Fruit fly (Drosophila melanogaster): ENCODE data around the gene CG14006.

CG14006 gene

DNA sequence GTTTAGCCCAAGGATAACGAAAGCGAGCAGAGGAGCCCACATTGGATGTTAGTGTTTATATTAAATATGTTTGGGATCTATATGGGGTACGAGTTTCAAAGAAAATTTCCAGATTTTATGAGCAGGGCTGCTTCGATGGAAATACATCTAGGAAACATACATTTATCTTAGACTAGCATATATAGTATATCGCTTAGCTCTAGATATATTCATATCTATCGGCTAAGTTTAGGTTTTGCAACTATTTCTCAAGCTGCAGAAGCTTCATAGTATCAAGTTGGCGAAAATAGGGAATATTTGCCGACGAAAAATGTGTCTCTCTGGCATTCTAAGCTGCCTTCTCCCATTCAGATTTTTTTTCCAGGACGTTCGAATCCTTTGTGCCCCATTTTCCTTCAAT is at the start of gene CG14006:
CG14006 (minus strand) TSS at position 101 of the 400 bp plus-strand sequence.
- no peak for TF ChIP-seq CTCF (optimal IDR thresholded peaks at IDR 0.05)
- TF ChIP-seq CG8478 (optimal IDR thresholded peaks at IDR 0.05): no peak

DNA sequence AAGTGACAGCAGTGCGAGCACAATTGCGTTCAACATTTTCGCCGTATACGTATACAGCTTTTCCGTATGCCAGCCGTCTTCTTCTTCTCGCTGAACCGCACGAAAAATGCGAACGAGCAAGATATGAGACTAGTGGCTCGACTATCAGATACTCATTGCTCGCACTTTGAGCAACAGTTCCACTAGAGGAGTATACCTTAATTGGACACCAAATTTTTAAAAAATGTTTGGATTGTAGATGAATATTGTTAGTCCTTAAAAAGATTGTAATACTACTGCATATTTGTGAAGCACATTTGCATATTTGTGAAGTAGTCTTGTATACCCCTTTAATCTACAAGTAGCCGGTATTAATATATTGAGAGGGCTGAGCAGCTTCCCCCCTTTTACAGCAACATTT is 49.5 kb upstream of the CG14006 start:
- TF ChIP-seq CTCF (optimal IDR thresholded peaks at IDR 0.05) (no peak), CG8478 (optimal IDR thresholded peaks at IDR 0.05) (no peak)

DNA sequence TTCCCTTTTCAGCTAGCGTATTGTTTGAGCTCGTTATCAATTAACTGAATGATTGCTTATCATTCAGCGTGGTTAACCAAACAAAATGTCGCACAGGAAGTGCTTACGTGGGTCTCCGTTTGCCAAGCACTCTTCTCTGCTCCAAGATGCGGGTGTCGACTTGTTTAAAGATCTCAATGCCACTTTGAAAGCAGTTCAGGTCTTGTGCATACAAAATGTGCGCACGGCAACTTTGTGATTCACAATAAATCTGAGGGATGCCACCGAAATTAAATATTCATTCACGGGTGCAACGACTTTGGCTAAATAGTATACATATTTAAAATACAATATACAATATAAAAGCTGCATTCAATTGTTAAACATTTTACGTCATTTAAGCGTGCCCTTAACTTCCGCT is 43.7 kb upstream of the CG14006 start:
- no peak for TF ChIP-seq CG8478 (optimal IDR thresholded peaks at IDR 0.05)
- no peak for TF ChIP-seq CTCF (optimal IDR thresholded peaks at IDR 0.05)

DNA sequence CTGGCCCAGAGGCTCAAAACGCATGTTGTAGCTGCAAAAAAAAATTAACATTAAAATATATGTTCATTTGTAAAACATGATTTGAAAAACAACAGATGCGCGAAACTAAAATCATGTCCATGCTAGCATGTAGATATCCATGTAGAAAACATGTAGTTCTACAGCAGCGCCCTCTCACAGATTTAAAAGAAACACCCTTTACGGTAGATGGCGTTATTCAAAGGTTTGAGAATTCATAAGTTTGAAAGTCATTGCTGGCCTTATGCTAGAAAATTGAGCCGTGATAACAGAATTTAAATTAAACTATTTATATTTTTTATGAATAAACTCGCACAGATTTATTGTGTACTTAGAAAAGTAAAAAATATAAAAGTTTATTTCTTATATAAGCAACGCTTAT is 42.6 kb upstream of the CG14006 start:
- TF ChIP-seq CTCF (optimal IDR thresholded peaks at IDR 0.05): peak; percentile 94 to 98
- no peak for TF ChIP-seq CG8478 (optimal IDR thresholded peaks at IDR 0.05)

DNA sequence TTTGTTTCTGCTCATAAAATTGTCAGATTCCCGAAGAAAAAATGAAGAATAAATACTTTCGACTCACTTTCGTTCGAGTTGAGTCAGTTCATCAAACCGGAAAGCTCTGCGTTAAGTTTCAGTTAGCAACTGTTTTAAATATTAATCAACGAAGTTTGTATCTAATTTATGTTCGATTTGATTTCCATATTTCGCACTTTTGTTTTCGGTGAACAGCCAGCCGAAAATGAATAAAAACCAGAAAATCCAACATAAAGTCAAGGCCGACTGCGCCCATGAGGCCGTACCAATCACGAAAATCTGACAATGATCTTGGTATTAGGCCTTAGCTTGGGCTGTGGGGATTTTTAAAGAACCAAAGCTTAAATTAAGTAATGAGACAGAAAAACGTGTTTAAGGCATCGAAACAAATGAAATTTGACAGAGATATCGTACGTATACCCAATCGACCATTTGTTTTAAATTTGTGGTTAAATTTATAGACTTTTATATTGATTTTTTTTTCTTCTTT is 37.9 kb upstream of the CG14006 start:
- no peak for TF ChIP-seq CG8478 (optimal IDR thresholded peaks at IDR 0.05)
- TF ChIP-seq CTCF (optimal IDR thresholded peaks at IDR 0.05): no peak

DNA sequence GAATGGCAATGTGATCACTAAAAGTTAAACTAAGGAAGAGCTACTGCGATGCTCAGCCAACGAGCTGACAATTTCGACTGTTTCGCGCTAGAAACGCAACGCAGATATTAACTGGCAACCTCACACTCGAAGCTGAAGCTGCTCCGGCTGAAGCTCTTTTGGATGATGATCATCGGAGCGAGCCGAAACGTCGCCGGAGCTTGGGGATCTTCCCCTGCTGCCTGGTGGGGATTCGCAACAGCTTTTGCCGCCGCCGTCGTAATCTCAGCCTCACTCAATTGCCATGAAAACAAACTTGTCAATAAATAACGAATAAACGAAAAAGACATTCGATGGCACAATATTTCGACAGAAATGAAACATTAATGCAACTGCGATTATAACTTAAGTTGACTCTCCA is 37.4 kb upstream of the CG14006 start, which contains the start of gene obst-E:
obst-E (minus strand) TSS at position 101 of the 400 bp plus-strand sequence.
- TF ChIP-seq CG8478 (optimal IDR thresholded peaks at IDR 0.05): no peak
- TF ChIP-seq CTCF (optimal IDR thresholded peaks at IDR 0.05): no peak

DNA sequence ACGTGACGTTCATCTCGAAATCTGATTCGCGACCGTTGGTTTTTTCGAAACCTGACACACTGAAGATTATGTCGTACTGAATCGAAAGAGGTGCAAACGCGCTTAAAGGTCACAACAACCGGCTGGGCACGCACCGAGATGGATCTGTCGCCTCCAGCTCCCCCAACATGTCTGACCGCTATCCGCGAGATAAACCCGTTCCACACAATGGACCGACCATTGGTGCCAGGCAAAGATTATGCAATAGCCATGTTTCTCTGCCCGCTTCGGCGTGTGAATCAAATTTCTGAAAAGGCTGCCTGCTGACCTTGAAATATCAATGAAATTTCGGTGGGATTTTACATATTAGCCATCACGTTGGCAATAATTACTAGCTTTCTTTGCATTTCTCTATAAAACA is 36.5 kb upstream of the CG14006 start:
- TF ChIP-seq CTCF (optimal IDR thresholded peaks at IDR 0.05) (no peak), CG8478 (optimal IDR thresholded peaks at IDR 0.05) (no peak)

DNA sequence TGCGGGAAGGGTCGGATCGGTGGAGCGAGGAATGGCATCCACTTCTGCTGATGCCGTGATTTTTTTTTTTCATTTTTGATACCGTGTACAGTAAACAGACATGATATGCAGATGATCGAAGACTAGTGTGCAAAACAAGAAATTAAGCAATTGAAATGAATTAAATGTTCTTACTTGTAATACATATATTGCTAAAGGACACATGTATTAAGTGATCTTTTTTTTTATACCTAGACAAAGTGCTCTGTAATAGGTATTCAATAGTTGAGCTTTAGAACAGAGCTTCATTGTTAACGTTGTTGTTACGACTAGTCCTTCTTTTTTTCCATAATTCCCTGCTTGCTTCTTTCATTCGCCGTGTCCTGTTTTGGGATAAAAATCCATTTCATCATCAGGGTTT is 22.8 kb upstream of the CG14006 start:
- TF ChIP-seq CG8478 (optimal IDR thresholded peaks at IDR 0.05): no peak
- TF ChIP-seq CTCF (optimal IDR thresholded peaks at IDR 0.05): no peak

DNA sequence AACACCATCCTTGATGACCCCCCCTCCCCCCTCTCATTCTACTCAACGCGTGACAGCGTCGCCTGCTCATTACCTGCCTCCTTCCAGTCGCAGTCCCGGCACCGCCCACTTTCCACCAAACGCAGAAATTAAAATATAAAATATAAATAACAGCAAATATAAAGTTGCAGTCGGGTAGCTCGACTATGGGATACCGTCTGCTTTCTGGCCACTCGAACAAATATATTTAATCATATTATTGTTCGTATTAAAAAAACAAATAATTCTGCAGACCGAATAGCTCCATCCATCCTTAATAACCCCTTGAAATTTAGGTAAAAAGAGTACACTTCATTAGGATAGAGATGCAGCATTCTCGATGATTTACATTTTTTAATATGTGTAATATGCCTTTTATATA is 19.6 kb upstream of the CG14006 start:
- TF ChIP-seq CTCF (optimal IDR thresholded peaks at IDR 0.05) (no peak), CG8478 (optimal IDR thresholded peaks at IDR 0.05) (no peak)

DNA sequence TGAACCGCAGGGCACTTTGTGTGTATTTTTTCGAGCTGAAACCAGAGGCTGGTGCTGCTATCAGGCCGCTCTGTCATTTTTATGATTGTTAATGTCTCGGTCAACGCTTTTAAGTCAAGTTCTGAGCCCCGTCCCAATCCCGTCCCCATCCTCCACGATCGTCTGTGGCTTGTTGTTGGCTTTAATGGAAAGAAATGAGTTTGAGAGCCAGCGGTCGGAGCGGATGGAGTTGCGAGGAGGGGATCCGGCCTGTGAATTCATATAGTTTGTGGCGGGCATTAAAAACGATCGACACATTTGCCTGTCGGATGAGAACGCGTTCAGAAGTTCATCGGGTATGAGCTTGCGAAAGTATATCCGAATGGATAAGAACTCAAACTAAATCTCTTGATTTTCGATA is 17.2 kb upstream of the CG14006 start, which contains the start of gene CG11029:
CG11029 (plus strand) TSS at position 301 of the 400 bp plus-strand sequence.
- TF ChIP-seq CG8478 (optimal IDR thresholded peaks at IDR 0.05) (no peak), CTCF (optimal IDR thresholded peaks at IDR 0.05) (no peak)

DNA sequence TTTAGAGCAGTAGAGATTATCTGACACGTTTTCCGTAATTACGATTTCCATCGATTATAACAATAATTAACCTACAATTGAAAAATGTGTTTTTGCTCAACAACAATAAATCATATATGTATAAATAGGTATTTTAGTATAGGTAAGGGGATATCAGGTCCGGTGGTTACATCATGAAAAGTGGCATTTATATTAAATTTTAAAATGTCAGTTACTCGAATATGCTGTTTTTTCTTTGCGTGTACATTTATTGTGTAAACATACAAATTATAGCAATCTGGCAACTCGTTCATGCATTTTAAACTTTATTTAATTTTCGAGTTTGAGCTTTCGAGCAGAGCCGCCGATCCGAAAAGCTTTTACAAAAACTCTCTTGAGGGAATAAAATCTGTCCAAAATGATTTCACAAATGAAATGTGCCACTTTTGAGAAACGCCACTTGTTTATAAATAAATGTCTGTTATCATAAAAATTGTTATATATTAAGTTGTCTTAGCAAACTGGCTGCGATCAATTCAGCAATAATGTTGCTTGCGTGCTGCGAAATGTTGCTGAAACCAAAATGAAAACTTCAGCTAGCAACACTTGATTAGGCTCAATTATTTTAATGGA is 15.0 kb upstream of the CG14006 start:
- TF ChIP-seq CG8478 (optimal IDR thresholded peaks at IDR 0.05) (no peak), CTCF (optimal IDR thresholded peaks at IDR 0.05) (no peak)

DNA sequence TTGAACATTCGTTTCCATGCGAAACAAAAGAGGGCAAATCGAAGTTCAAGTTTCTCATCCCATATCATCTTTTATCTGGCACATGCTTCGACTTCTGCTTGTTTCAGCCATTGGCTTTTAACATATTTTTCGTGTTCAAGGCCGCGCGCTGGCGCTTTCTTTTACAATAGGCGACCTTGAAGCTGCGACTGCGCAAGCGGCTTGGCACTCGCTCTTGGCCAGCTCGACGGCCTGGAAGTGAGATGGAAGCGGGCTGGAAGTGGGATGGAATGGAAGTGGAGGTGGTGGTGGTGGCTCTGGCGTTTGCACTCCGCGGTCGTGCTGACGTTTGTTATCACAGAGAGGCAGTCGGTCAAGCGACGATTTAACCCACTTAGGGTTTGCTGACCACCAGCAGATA is 13.8 kb upstream of the CG14006 start:
- TF ChIP-seq CG8478 (optimal IDR thresholded peaks at IDR 0.05) (no peak), CTCF (optimal IDR thresholded peaks at IDR 0.05) (no peak)

DNA sequence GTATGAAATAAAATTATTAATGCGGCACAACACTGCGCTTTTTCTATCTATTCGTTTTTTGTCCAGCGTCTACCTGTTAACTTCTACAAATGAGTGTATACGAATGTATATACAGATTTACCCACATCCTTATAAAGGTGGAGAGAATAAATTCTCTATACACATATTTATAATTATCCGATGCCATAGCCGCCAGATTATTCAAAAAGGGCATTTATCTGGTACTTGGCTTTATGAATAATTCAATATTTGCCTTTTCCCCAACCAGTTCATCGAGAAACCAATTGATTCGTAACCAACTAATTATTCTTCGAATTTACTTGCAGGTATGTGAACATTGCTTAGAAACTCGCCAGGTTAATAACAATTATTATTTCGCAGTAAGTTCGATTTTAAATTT is 12.5 kb upstream of the CG14006 start, which contains the start of gene CG11147:
CG11147 (minus strand) TSS at position 101 of the 400 bp plus-strand sequence.
- TF ChIP-seq CTCF (optimal IDR thresholded peaks at IDR 0.05) (no peak), CG8478 (optimal IDR thresholded peaks at IDR 0.05) (no peak)

DNA sequence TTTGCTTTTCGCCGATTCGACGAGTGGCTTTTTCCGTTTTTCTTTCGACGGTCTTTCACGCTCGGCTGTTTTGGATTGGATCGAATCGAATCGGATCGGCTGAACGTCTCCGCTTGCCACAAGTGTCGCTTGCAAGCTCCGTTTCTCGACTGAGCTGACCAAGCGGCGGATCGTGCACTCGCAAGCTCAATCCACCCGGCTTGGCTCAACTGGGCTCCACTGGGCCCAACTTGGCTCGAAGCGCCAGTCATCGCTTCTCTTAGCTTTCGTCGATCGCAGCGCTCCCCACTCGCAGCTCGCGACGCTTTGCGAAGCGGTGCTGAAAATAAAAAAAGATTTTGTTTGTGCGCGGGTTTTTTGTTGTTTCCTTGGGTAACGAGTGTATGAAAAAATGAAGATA is 12.1 kb upstream of the CG14006 start:
- TF ChIP-seq CTCF (optimal IDR thresholded peaks at IDR 0.05): no peak
- TF ChIP-seq CG8478 (optimal IDR thresholded peaks at IDR 0.05): no peak

DNA sequence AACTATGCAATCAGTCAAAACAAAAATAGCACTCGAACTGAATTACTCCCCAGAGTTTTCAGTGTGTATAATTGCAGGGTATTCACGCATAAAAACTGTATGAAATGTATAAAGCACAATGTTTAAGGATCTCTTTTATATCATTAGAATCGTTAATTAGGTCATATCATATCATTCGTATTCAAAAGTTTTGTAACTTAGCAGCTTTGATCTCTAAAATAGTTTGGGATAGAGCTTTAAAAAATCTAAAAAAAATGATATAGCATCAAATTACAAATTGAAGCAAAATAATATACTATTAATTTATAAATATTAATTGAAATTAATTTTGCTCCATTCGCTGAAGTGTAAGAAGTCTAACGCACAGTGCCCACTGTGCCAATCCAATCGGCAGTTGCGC is 1.8 kb upstream of the CG14006 start:
- no peak for TF ChIP-seq CTCF (optimal IDR thresholded peaks at IDR 0.05)

DNA sequence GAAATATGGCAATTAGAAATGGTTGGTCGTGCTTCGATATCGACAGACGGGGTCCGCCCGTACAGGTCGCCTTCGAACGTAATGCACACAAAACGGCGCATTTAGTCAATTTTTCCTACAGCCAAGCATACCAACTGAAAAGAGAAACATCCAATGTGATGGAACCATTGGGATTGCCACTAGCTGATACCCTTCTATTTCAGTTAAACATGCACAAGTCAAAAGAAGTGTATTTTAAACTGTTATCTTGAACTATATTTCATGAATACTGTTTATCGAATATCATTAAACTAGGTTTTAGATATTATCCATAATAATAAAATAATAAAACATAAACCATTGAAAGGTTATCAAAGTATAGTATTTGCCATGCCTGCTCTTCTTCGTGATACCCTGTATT is 2.6 kb downstream of the CG14006 start:
- TF ChIP-seq CG8478 (optimal IDR thresholded peaks at IDR 0.05) (no peak), CTCF (optimal IDR thresholded peaks at IDR 0.05) (no peak)

DNA sequence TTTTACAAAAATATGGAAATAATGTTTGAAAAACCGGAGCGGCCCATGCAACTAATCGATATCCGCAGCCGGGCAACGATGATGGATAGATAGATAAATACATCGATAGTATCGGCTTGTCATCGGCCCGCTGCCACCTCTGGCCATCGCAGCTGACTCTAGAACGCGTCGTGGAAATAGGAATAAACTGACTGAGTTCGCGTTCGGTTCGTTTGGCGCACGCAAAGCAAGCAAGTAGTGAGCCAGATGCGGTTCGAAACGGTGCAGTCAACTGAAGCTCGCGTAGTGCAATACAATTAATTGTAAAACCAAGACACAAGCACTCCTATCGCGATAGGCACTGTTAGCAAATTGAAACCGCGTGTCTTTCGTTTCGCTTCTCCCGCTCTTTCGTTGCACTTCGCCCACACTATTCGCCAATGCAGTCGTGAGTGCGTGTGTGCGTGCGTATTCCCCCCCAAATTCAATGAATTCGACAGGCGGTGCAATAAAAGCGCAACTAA is 4.0 kb downstream of the CG14006 start, which contains the start of gene CG11030:
CG11030 (plus strand) TSS at position 136 of the 503 bp plus-strand sequence.
- no peak for TF ChIP-seq CG8478 (optimal IDR thresholded peaks at IDR 0.05)
- TF ChIP-seq CTCF (optimal IDR thresholded peaks at IDR 0.05): peak; percentile 13 to 30

Data from S2 (cell line).